Worm (Caenorhabditis elegans): Measurements from ENCODE around the gene gbb-2.

gbb-2 gene

ce11 chrIV:4472418-4473173, 34.0 kb downstream of the gbb-2 start (continued):
- peak; percentile 42 for TF ChIP-seq pag-3 (tag; optimal IDR thresholded peaks at IDR 0.05; ENCODE audit: borderline replicate concordance, insufficient read depth)
- TF ChIP-seq F16B12.6 (tag; optimal IDR thresholded peaks at IDR 0.05), result no peak
- TF ChIP-seq alr-1 (tag; optimal IDR thresholded peaks at IDR 0.05; ENCODE audit: borderline replicate concordance), result no peak
- TF ChIP-seq irx-1 (tag; optimal IDR thresholded peaks at IDR 0.05), result no peak
- no peak for TF ChIP-seq pqm-1 (tag; optimal IDR thresholded peaks at IDR 0.05)
- no peak for TF ChIP-seq ceh-8 (GFP tag; optimal IDR thresholded peaks at IDR 0.05)
- 0 out of 2 replicates have a peak, but pooled peaks have one; percentile 29 for TF ChIP-seq grh-1 (GFP tag; IDR thresholded peaks at IDR 0.05)
- no peak for TF ChIP-seq vab-15 (tag; optimal IDR thresholded peaks at IDR 0.05)
- no peak for TF ChIP-seq fos-1 (tag; optimal IDR thresholded peaks at IDR 0.05)
- TF ChIP-seq dpl-1 (GFP tag; optimal IDR thresholded peaks at IDR 0.05), result peak; percentile 7 to 36 (median 9)
- peak; percentile 25 for TF ChIP-seq tbx-2 (tag; optimal IDR thresholded peaks at IDR 0.05)
- no peak for TF ChIP-seq nhr-12 (tag; optimal IDR thresholded peaks at IDR 0.05)
- TF ChIP-seq C04F5.9 (tag; optimal IDR thresholded peaks at IDR 0.05), result peak; percentile 6
- no peak for TF ChIP-seq unc-98 (GFP tag; IDR thresholded peaks at IDR 0.05)
- TF ChIP-seq snu-23 (GFP tag; optimal IDR thresholded peaks at IDR 0.05), result peak; percentile 80

- peak; percentile 50 for TF ChIP-seq rnt-1 (tag; optimal IDR thresholded peaks at IDR 0.05)
- TF ChIP-seq jun-1 (tag; optimal IDR thresholded peaks at IDR 0.05), result no peak
- peak; percentile 25 for TF ChIP-seq dsc-1 (tag; optimal IDR thresholded peaks at IDR 0.05)
- no peak for TF ChIP-seq ceh-8 (GFP tag; optimal IDR thresholded peaks at IDR 0.05)
- TF ChIP-seq lin-15B (tag; optimal IDR thresholded peaks at IDR 0.05), result no peak
- TF ChIP-seq isw-1 (GFP tag; IDR thresholded peaks at IDR 0.05), result no peak
- no peak for TF ChIP-seq nhr-90 (tag; optimal IDR thresholded peaks at IDR 0.05; ENCODE audit: poor library complexity)
- TF ChIP-seq unc-30 (tag; optimal IDR thresholded peaks at IDR 0.05), result no peak
- no peak for TF ChIP-seq hpl-2 (GFP tag; optimal IDR thresholded peaks at IDR 0.05)
- TF ChIP-seq efl-1 (optimal IDR thresholded peaks at IDR 0.05), result peak; percentile 57 to 77
- peak; percentile 78 to 97 for TF ChIP-seq efl-1 (GFP tag; optimal IDR thresholded peaks at IDR 0.05 in 1 of 2)
- peak in 1 of 6 experiments; percentile 33 for TF ChIP-seq elt-3 (tag; optimal IDR thresholded peaks at IDR 0.05)
- no peak for TF ChIP-seq hlh-17 (GFP tag; optimal IDR thresholded peaks at IDR 0.05; ENCODE audit: borderline replicate concordance)
- no peak for TF ChIP-seq hlh-4 (tag; optimal IDR thresholded peaks at IDR 0.05)
- TF ChIP-seq fkh-8 (tag; optimal IDR thresholded peaks at IDR 0.05), result peak; percentile 42
- TF ChIP-seq elt-2 (tag; optimal IDR thresholded peaks at IDR 0.05), result no peak
- no peak for TF ChIP-seq pag-3 (tag; optimal IDR thresholded peaks at IDR 0.05; ENCODE audit: borderline replicate concordance, insufficient read depth)
- TF ChIP-seq mdl-1 (tag; optimal IDR thresholded peaks at IDR 0.05), result peak in 1 of 2 experiments; percentile 86
- peak; percentile 47 for TF ChIP-seq nhr-85 (tag)
- TF ChIP-seq mef-2 (tag; optimal IDR thresholded peaks at IDR 0.05), result peak; percentile 21
- TF ChIP-seq ztf-11 (tag; optimal IDR thresholded peaks at IDR 0.05), result peak in 1 of 2 experiments; percentile 38
- TF ChIP-seq nhr-20 (tag; optimal IDR thresholded peaks at IDR 0.05), result peak; percentile 9
- no peak for TF ChIP-seq sup-37 (GFP tag; optimal IDR thresholded peaks at IDR 0.05)
- TF ChIP-seq zag-1 (tag; optimal IDR thresholded peaks at IDR 0.05), result no peak
- no peak for TF ChIP-seq ces-1 (GFP tag; optimal IDR thresholded peaks at IDR 0.05)
- TF ChIP-seq ama-1 (optimal IDR thresholded peaks at IDR 0.05), result no peak
- no peak for TF ChIP-seq C04F5.9 (tag; optimal IDR thresholded peaks at IDR 0.05)
- TF ChIP-seq nhr-84 (tag; optimal IDR thresholded peaks at IDR 0.05), result no peak
- TF ChIP-seq nhr-11 (tag; optimal IDR thresholded peaks at IDR 0.05), result no peak
- TF ChIP-seq C16A3.4 (tag; optimal IDR thresholded peaks at IDR 0.05), result peak; percentile 54
- no peak for TF ChIP-seq lin-39 (tag; optimal IDR thresholded peaks at IDR 0.05)
- no peak for TF ChIP-seq aha-1 (tag; optimal IDR thresholded peaks at IDR 0.05)
- TF ChIP-seq swsn-7 (tag; optimal IDR thresholded peaks at IDR 0.05), result peak; percentile 19
- TF ChIP-seq mep-1 (tag; optimal IDR thresholded peaks at IDR 0.05), result no peak
- no peak for TF ChIP-seq irx-1 (tag; optimal IDR thresholded peaks at IDR 0.05)
- TF ChIP-seq lin-13 (GFP tag; optimal IDR thresholded peaks at IDR 0.05), result peak; percentile 3
- peak in 2 of 3 experiments; percentile 14 to 23 for TF ChIP-seq ceh-82 (tag; optimal IDR thresholded peaks at IDR 0.05)
Observed at ce11 chrIV:4470885-4471772, 35.4 kb downstream of the gbb-2 start.
